Worm (Caenorhabditis elegans) whole organism, early embryonic: Measurements from ENCODE around the gene sel-11.

Experiments
- B0310.2 ChIP-seq: sonication (generic microtip); optimal IDR thresholded peaks from 2 replicates; lab custom pipeline; 2016; ENCODE audit warnings: mild to moderate bottlenecking, missing genetic modification characterization, missing compliant biosample characterization
- F13C5.2 ChIP-seq: sonication (generic microtip); optimal IDR thresholded peaks from 2 replicates; lab custom pipeline; 2017; ENCODE audit warnings: mild to moderate bottlenecking, missing genetic modification characterization, inconsistent platforms, missing compliant biosample characterization
- aly-1 ChIP-seq: sonication (generic microtip); optimal IDR thresholded peaks from 2 replicates; lab custom pipeline; 2016; ENCODE audit warnings: missing genetic modification characterization, missing compliant biosample characterization
- ama-1 ChIP-seq: fragments of 150-350 bp; optimal IDR thresholded peaks from 2 replicates; lab custom pipeline; 2014
- ceh-13 ChIP-seq: fragments of 200-800 bp; sonication (Bioruptor generic); optimal IDR thresholded peaks from 2 replicates; lab custom pipeline; 2018; ENCODE audit warnings: mild to moderate bottlenecking, missing genetic modification characterization, missing compliant biosample characterization
- ceh-36 ChIP-seq: sonication (generic microtip); optimal IDR thresholded peaks from 2 replicates; lab custom pipeline; 2016; ENCODE audit warnings: missing genetic modification characterization, inconsistent platforms, missing compliant biosample characterization
- ets-7 ChIP-seq: sonication (generic microtip); optimal IDR thresholded peaks from 2 replicates; lab custom pipeline; 2016; ENCODE audit warnings: missing genotype, missing genetic modification characterization, missing compliant biosample characterization
- flt-1 ChIP-seq: fragments of 200-800 bp; sonication (Bioruptor generic); IDR thresholded peaks from 2 replicates; pipeline ENCODE4 v1.3.6; 2022; ENCODE audit warnings: missing genetic modification characterization, missing compliant biosample characterization
- hmbx-1 ChIP-seq: sonication (generic microtip); optimal IDR thresholded peaks from 2 replicates; lab custom pipeline; 2016; ENCODE audit warnings: mild to moderate bottlenecking, missing genetic modification characterization, missing compliant biosample characterization
- hmg-4 ChIP-seq: fragments of 200-800 bp; sonication (Bioruptor generic); optimal IDR thresholded peaks from 2 replicates; lab custom pipeline; 2018; ENCODE audit warnings: mild to moderate bottlenecking, missing genetic modification characterization, missing compliant biosample characterization
- hnd-1 ChIP-seq: sonication (generic microtip); optimal IDR thresholded peaks from 2 replicates; lab custom pipeline; 2016; ENCODE audit warnings: missing genetic modification characterization, missing compliant biosample characterization
- pes-1 ChIP-seq: fragments of 200-800 bp; sonication (Bioruptor generic); IDR thresholded peaks from 2 replicates; pipeline ENCODE4 v1.3.6; 2022; ENCODE audit warnings: missing genetic modification reagents, missing genetic modification characterization, missing compliant biosample characterization
- scrt-1 ChIP-seq: fragments of 200-800 bp; sonication (Bioruptor generic); IDR thresholded peaks from 2 replicates; pipeline ENCODE4 v1.3.6; 2022; ENCODE audit warnings: missing genetic modification characterization, missing compliant biosample characterization
- sea-1 ChIP-seq: fragments of 200-800 bp; sonication (Bioruptor generic); conservative IDR thresholded peaks from 2 replicates; pipeline ENCODE4 v1.3.6; 2022; ENCODE audit warnings: missing genetic modification characterization, missing compliant biosample characterization
- tbx-11 ChIP-seq: fragments of 200-800 bp; sonication (Bioruptor generic); IDR thresholded peaks from 2 replicates; pipeline ENCODE4 v1.3.6; 2022; ENCODE audit warnings: missing genetic modification characterization, missing compliant biosample characterization
- tbx-37 ChIP-seq: fragments of 200-800 bp; sonication (Bioruptor generic); conservative IDR thresholded peaks from 2 replicates; pipeline ENCODE4 v1.3.6; 2022; ENCODE audit warnings: missing genetic modification reagents, missing genetic modification characterization, missing compliant biosample characterization
- tra-4 ChIP-seq: sonication (generic microtip); optimal IDR thresholded peaks from 2 replicates; lab custom pipeline; 2017; ENCODE audit warnings: missing genetic modification characterization, missing compliant biosample characterization

Gene sel-11

ce11 chrV:11777846-11778245, 10.7 kb downstream of the sel-11 start:
- no peak for TF ChIP-seq hmg-4 (GFP tag; lab: Kevin White, UChicago)
- TF ChIP-seq sea-1 (GFP tag; lab: Robert Waterston, UW) = no peak
- no peak for TF ChIP-seq hnd-1 (tag; lab: Kevin White, UChicago)
- no peak for TF ChIP-seq aly-1
- TF ChIP-seq F13C5.2 (tag; lab: Kevin White, UChicago) = no peak
- TF ChIP-seq tbx-11 (GFP tag; lab: Robert Waterston, UW) = no peak
- TF ChIP-seq tra-4 (tag; lab: Kevin White, UChicago) = no peak
- TF ChIP-seq B0310.2 = no peak
- no peak for TF ChIP-seq flt-1 (GFP tag; lab: Robert Waterston, UW)
- TF ChIP-seq hmbx-1 (tag; lab: Kevin White, UChicago) = no peak
- no peak for TF ChIP-seq pes-1 (GFP tag; lab: Robert Waterston, UW)
- no peak for TF ChIP-seq ceh-13 (GFP tag; lab: Kevin White, UChicago)

DNA sequence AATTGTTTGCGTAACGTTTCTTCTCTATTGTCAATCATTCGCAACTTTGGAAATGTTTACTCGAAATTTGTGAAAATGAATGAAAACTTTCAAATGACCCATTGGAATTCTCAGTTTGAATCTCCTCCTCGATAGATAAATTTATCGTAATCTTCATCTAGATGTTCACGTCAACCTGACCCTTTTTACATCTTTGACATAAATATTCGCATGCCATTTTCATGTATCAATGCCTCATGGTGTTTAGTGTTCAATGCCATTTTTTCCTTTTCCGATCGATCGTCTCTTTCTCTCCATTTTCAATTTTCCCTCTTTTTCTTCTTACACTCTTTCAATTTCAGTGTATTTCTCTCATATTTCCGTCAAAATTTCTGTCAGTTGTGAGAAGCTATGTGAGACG, 12.2 kb downstream of the sel-11 start:
- TF ChIP-seq tbx-11 (GFP tag; lab: Robert Waterston, UW) (no peak), aly-1 (no peak), tra-4 (tag; lab: Kevin White, UChicago) (no peak), flt-1 (GFP tag; lab: Robert Waterston, UW) (no peak), ets-7 (tag; lab: Kevin White, UChicago) (no peak), F13C5.2 (tag; lab: Kevin White, UChicago) (no peak)

DNA sequence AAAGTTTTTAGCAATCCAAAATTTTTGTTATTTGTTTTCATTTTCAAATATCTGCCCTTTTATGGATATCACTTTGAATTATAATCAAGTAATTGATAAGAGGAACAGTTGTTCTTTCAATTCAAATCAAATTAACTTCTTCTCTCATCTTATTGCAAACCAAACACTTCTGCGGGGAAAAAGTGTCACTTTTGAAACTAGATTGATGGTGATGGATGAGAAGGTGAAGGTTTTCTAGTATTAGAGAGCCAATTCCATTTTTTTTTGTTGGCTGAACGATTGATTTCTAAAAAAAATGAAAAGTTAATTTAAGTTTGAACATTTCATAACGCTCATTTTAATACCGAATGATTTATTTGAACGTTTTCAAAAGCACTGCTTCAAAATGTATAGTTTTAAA, 12.7 kb downstream of the sel-11 start:
- TF ChIP-seq tbx-11 (GFP tag; lab: Robert Waterston, UW) (no peak), aly-1 (no peak), scrt-1 (GFP tag; lab: Robert Waterston, UW) (no peak), ama-1 (lab: Kevin White, UChicago) (no peak), hmbx-1 (tag; lab: Kevin White, UChicago) (no peak), F13C5.2 (tag; lab: Kevin White, UChicago) (no peak), ceh-13 (GFP tag; lab: Kevin White, UChicago) (no peak), ceh-36 (tag; lab: Kevin White, UChicago) (no peak)

DNA sequence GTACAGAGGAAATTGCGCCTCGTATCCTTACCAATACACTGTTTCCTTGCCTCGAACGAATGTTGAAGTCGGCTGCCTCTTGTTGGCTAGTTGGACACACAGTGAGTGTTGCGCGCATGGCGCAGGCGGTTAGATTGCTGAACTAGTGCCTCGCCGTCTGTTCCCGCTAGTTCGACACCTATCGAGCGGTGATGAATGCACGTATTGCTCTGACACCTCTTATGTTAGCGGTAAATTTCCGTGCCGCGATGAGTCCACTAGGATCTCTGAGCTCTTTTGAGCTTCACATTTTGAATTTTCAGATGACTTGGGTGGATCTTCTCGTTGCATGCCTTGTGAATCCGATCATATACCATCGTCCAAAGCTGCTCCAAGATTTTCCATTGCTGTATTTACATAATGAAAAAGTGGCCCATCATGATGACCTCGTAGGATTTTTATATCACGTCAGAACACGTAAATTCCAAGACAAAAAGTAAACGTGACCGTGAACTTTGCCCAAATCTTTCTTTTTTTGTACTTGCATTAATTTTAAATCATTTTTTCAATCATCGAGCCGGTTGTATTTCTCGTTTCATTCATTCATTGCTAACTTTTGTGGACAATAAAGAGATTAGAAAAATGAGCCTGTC, 15.8 kb downstream of the sel-11 start, which contains the start of gene F55A11.11:
Gene F55A11.11 (plus strand): TSS at position 341 of the 632 bp plus-strand sequence.
- TF ChIP-seq ama-1 (lab: Kevin White, UChicago) = no peak
- TF ChIP-seq F13C5.2 (tag; lab: Kevin White, UChicago) = peak; percentile 97
- TF ChIP-seq tbx-37 = peak; percentile 97
- TF ChIP-seq B0310.2 = peak; percentile 94
- peak; percentile 94 for TF ChIP-seq ceh-13 (GFP tag; lab: Kevin White, UChicago)
- peak; percentile 96 for TF ChIP-seq pes-1 (GFP tag; lab: Robert Waterston, UW)
- peak; percentile 80 for TF ChIP-seq ets-7 (tag; lab: Kevin White, UChicago)
- TF ChIP-seq ceh-36 (tag; lab: Kevin White, UChicago) = peak; percentile 95
- peak; percentile 99 for TF ChIP-seq tbx-11 (GFP tag; lab: Robert Waterston, UW)
- peak; percentile 91 for TF ChIP-seq tra-4 (tag; lab: Kevin White, UChicago)
- TF ChIP-seq hmbx-1 (tag; lab: Kevin White, UChicago) = peak; percentile 80
- TF ChIP-seq sea-1 (GFP tag; lab: Robert Waterston, UW) = peak; percentile 99
- TF ChIP-seq hnd-1 (tag; lab: Kevin White, UChicago) = peak; percentile 89
- peak; percentile 95 for TF ChIP-seq flt-1 (GFP tag; lab: Robert Waterston, UW)
- TF ChIP-seq scrt-1 (GFP tag; lab: Robert Waterston, UW) = peak; percentile 97
- TF ChIP-seq hmg-4 (GFP tag; lab: Kevin White, UChicago) = peak; percentile 98
- peak; percentile 92 for TF ChIP-seq aly-1

DNA sequence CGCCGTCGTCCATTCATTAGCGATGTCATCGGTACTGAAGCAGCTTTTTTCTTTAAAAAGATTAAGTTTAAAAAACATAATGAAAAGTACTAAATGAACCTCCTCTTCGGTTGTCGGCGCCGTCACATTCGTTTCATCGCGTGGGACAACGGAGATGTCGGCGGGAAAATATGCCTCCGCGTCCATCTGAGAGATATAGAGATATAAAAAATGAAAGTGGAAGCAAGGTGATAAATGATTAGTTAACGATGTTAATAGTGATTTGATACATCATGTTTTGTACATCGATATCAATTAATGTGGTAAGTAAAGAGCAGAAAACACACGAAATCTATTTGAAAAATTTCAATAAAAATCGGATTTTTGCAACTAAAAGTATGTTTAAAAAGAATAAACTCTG, 20.1 kb downstream of the sel-11 start, which contains the start of gene F55A11.7:
Gene F55A11.7 (minus strand): TSS at position 186 of the 400 bp plus-strand sequence.
- TF ChIP-seq tra-4 (tag; lab: Kevin White, UChicago) (no peak), tbx-37 (no peak), B0310.2 (no peak), flt-1 (GFP tag; lab: Robert Waterston, UW) (no peak), ets-7 (tag; lab: Kevin White, UChicago) (no peak), ama-1 (lab: Kevin White, UChicago) (no peak), ceh-13 (GFP tag; lab: Kevin White, UChicago) (no peak), sea-1 (GFP tag; lab: Robert Waterston, UW) (no peak), tbx-11 (GFP tag; lab: Robert Waterston, UW) (no peak), hnd-1 (tag; lab: Kevin White, UChicago) (no peak), pes-1 (GFP tag; lab: Robert Waterston, UW) (no peak), hmbx-1 (tag; lab: Kevin White, UChicago) (no peak), hmg-4 (GFP tag; lab: Kevin White, UChicago) (no peak), aly-1 (no peak), F13C5.2 (tag; lab: Kevin White, UChicago) (no peak), scrt-1 (GFP tag; lab: Robert Waterston, UW) (no peak)

DNA sequence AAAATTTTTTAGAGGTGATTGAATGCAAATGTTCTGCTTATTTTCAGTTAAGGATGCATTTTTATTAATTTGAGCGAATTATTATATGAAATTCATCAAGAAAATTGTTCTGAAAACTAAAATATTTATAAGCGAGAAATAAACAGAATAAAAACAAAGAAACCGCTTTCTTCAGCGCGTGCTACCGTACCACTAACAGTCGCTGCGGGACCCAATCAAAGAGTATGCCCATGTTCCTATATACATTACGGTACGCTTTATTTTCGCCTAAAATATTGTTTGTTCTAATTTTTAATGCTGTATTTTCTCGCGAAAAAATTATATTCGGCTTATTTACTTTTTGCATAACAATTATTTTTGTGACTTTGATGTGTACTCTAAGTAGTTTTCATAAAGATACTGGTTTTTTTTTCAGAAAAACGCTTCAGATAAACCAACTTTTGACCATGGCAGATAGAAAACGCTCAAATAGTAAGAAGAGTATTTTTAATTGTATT, 20.7 kb downstream of the sel-11 start, which contains the start of gene F55A11.8:
Gene F55A11.8 (plus strand): TSS at position 447 of the 497 bp plus-strand sequence.
- TF ChIP-seq sea-1 (GFP tag; lab: Robert Waterston, UW) = no peak
- no peak for TF ChIP-seq F13C5.2 (tag; lab: Kevin White, UChicago)
- TF ChIP-seq scrt-1 (GFP tag; lab: Robert Waterston, UW) = no peak
- TF ChIP-seq tbx-11 (GFP tag; lab: Robert Waterston, UW) = no peak
- no peak for TF ChIP-seq ceh-36 (tag; lab: Kevin White, UChicago)
- no peak for TF ChIP-seq ama-1 (lab: Kevin White, UChicago)
- no peak for TF ChIP-seq aly-1
- TF ChIP-seq ets-7 (tag; lab: Kevin White, UChicago) = no peak
- no peak for TF ChIP-seq hnd-1 (tag; lab: Kevin White, UChicago)
- TF ChIP-seq ceh-13 (GFP tag; lab: Kevin White, UChicago) = no peak
